Fruit fly (Drosophila melanogaster) whole organism, embryonic: ENCODE data around the gene Orct2.

Source experiments
- C15 ChIP-seq: fragments of 200-800 bp; sonication (Bioruptor generic); IDR thresholded peaks from 3 replicates; pipeline ENCODE4 v1.3.6; 2022; ENCODE audit warnings: missing biosample characterization, missing genetic modification characterization
- CG10209 ChIP-seq: fragments of 200-800 bp; sonication (Bioruptor generic); optimal IDR thresholded peaks from 3 replicates; lab custom pipeline; 2017; ENCODE audit warnings: missing biosample characterization, mild to moderate bottlenecking, missing genetic modification characterization, missing genetic modification reagents
- CG10431 ChIP-seq: fragments of 200-800 bp; sonication (Bioruptor generic); optimal IDR thresholded peaks from 3 replicates; lab custom pipeline; 2018; ENCODE audit warnings: missing biosample characterization, mild to moderate bottlenecking, missing genetic modification characterization
- CG10654 ChIP-seq: fragments of 200-800 bp; sonication (Bioruptor generic); optimal IDR thresholded peaks from 2 replicates; lab custom pipeline; 2016; ENCODE audit warnings: missing biosample characterization, missing genetic modification characterization
- CG13287 ChIP-seq: fragments of 200-800 bp; sonication (Bioruptor generic); IDR thresholded peaks from 2 replicates; pipeline ENCODE4 v1.3.6; 2022; ENCODE audit warnings: missing biosample characterization, missing genetic modification characterization; ENCODE audit not compliant: partially characterized antibody
- CG15269 ChIP-seq: fragments of 200-800 bp; sonication (Bioruptor generic); optimal IDR thresholded peaks from 2 replicates; lab custom pipeline; 2018; ENCODE audit warnings: missing biosample characterization, mild to moderate bottlenecking, missing genetic modification characterization, moderate library complexity
- CG17385 ChIP-seq: fragments of 200-800 bp; sonication (Bioruptor generic); optimal IDR thresholded peaks from 3 replicates; lab custom pipeline; 2018; ENCODE audit warnings: missing biosample characterization, mild to moderate bottlenecking, missing genetic modification characterization
- CG30403 ChIP-seq: fragments of 200-800 bp; sonication (Bioruptor generic); optimal IDR thresholded peaks from 3 replicates; lab custom pipeline; 2016; ENCODE audit warnings: missing biosample characterization, missing genetic modification characterization
- CG7963 ChIP-seq: fragments of 200-800 bp; sonication (Bioruptor generic); IDR thresholded peaks from 3 replicates; pipeline ENCODE4 v1.3.6; 2022; ENCODE audit warnings: missing biosample characterization, missing genetic modification characterization; ENCODE audit not compliant: partially characterized antibody
- CG8765 ChIP-seq: fragments of 200-800 bp; sonication (Bioruptor generic); IDR thresholded peaks from 2 replicates; pipeline ENCODE4 v1.3.6; 2022; ENCODE audit warnings: missing biosample characterization, missing genetic modification characterization
- CG9215 ChIP-seq: fragments of 200-800 bp; sonication (Bioruptor generic); IDR thresholded peaks from 2 replicates; pipeline ENCODE4 v1.3.6; 2022; ENCODE audit warnings: missing biosample characterization, missing genetic modification characterization
- CG9437 ChIP-seq: fragments of 200-800 bp; sonication (Bioruptor generic); optimal IDR thresholded peaks from 2 replicates; lab custom pipeline; 2018; ENCODE audit warnings: missing biosample characterization, mild to moderate bottlenecking, missing genetic modification characterization
- Chrac-16 ChIP-seq: fragments of 200-800 bp; sonication (Bioruptor generic); optimal IDR thresholded peaks from 3 replicates; lab custom pipeline; 2016; ENCODE audit warnings: missing biosample characterization, missing genetic modification characterization
- D19B ChIP-seq: fragments of 200-800 bp; sonication (Bioruptor generic); optimal IDR thresholded peaks from 2 replicates; lab custom pipeline; 2017; ENCODE audit warnings: missing biosample characterization, mild to moderate bottlenecking, missing genetic modification characterization
- Dll ChIP-seq: fragments of 200-800 bp; sonication (Bioruptor generic); IDR thresholded peaks from 4 replicates; pipeline ENCODE4 v1.3.6; 2022; ENCODE audit warnings: missing biosample characterization, missing genetic modification characterization; ENCODE audit not compliant: partially characterized antibody
- Elba2 ChIP-seq: fragments of 200-800 bp; sonication (Bioruptor generic); optimal IDR thresholded peaks from 3 replicates; lab custom pipeline; 2016; ENCODE audit warnings: missing biosample characterization, missing genetic modification characterization
- Ets65A ChIP-seq: fragments of 200-800 bp; sonication (Bioruptor generic); peaks from one replicate; lab custom pipeline; 2016; ENCODE audit warnings: missing biosample characterization, missing genetic modification characterization
- Med ChIP-seq: fragments of 200-800 bp; sonication (Bioruptor generic); peaks from one replicate; lab custom pipeline; 2016; ENCODE audit warnings: missing biosample characterization, missing genetic modification characterization, mild to moderate bottlenecking, inconsistent platforms, moderate library complexity
- Mes4 ChIP-seq: fragments of 200-800 bp; sonication (Bioruptor generic); optimal IDR thresholded peaks from 2 replicates; lab custom pipeline; 2016; ENCODE audit warnings: missing biosample characterization, missing genetic modification characterization
- Myb ChIP-seq: fragments of 200-800 bp; sonication (Bioruptor generic); optimal IDR thresholded peaks from 2 replicates; lab custom pipeline; 2016; ENCODE audit warnings: missing biosample characterization, missing genetic modification characterization
- PHDP ChIP-seq: fragments of 200-800 bp; sonication (Bioruptor generic); optimal IDR thresholded peaks from 3 replicates; lab custom pipeline; 2018; ENCODE audit warnings: missing biosample characterization, mild to moderate bottlenecking, missing genetic modification characterization, moderate library complexity
- Pdp1 ChIP-seq, 2 experiments: fragments of 200-800 bp; sonication (Bioruptor generic); optimal IDR thresholded peaks; 3 replicates each; lab custom pipeline; 2016; ENCODE audit warnings: missing biosample characterization in 2 of 2, missing genetic modification characterization in 2 of 2, mild to moderate bottlenecking in 1 of 2, moderate library complexity in 1 of 2
- Sin3A ChIP-seq: fragments of >200 bp; optimal IDR thresholded peaks from 2 replicates; lab custom pipeline; 2018
- Spps ChIP-seq: fragments of 200-800 bp; sonication (Bioruptor generic); optimal IDR thresholded peaks from 2 replicates; lab custom pipeline; 2018; ENCODE audit warnings: missing biosample characterization, mild to moderate bottlenecking, missing genetic modification characterization
- Sry-β ChIP-seq: fragments of 200-800 bp; sonication (Bioruptor generic); optimal IDR thresholded peaks from 2 replicates; lab custom pipeline; 2018; ENCODE audit warnings: missing biosample characterization, mild to moderate bottlenecking, missing genetic modification characterization, moderate library complexity
- TFAM ChIP-seq: fragments of 200-800 bp; sonication (Bioruptor generic); optimal IDR thresholded peaks from 2 replicates; lab custom pipeline; 2017; ENCODE audit warnings: missing biosample characterization, missing genetic modification characterization, inconsistent platforms
- Taf1 ChIP-seq: fragments of 200-800 bp; sonication (Bioruptor generic); IDR thresholded peaks from 2 replicates; pipeline ENCODE4 v1.3.6; 2022; ENCODE audit warnings: missing biosample characterization, missing genetic modification characterization
- chif ChIP-seq, 2 experiments: fragments of 200-800 bp; sonication (Bioruptor generic); optimal IDR thresholded peaks; 3 replicates each; lab custom pipeline; 2016; ENCODE audit warnings: missing biosample characterization in 2 of 2, missing genetic modification characterization in 2 of 2
- chm ChIP-seq: fragments of 200-800 bp; sonication (Bioruptor generic); IDR thresholded peaks from 2 replicates; pipeline ENCODE4 v1.3.6; 2022; ENCODE audit warnings: missing biosample characterization, missing genetic modification characterization
- cwo ChIP-seq: fragments of 200-800 bp; sonication (Bioruptor generic); optimal IDR thresholded peaks from 3 replicates; lab custom pipeline; 2017; ENCODE audit warnings: missing biosample characterization, missing genetic modification characterization, mild to moderate bottlenecking, moderate library complexity, missing genetic modification reagents
- dm ChIP-seq: fragments of 200-800 bp; sonication (Bioruptor generic); optimal IDR thresholded peaks from 3 replicates; lab custom pipeline; 2016; ENCODE audit warnings: missing biosample characterization, missing genetic modification characterization
- en ChIP-seq: fragments of 200-800 bp; sonication (Bioruptor generic); optimal IDR thresholded peaks from 2 replicates; lab custom pipeline; 2016; ENCODE audit warnings: missing biosample characterization, missing genetic modification characterization
- gem ChIP-seq: fragments of 200-800 bp; sonication (Bioruptor generic); optimal IDR thresholded peaks from 2 replicates; lab custom pipeline; 2019; ENCODE audit warnings: missing biosample characterization, mild to moderate bottlenecking, missing genetic modification characterization, moderate library complexity
- hb ChIP-seq: fragments of 200-800 bp; sonication (Bioruptor generic); IDR thresholded peaks from 3 replicates; pipeline ENCODE4 v1.3.6; 2022; ENCODE audit warnings: missing biosample characterization, missing genetic modification characterization; ENCODE audit not compliant: partially characterized antibody
- jumu ChIP-seq: fragments of 200-800 bp; sonication (Bioruptor generic); optimal IDR thresholded peaks from 3 replicates; lab custom pipeline; 2016; ENCODE audit warnings: missing biosample characterization, missing genetic modification characterization
- kah ChIP-seq: fragments of 200-800 bp; sonication (Bioruptor generic); optimal IDR thresholded peaks from 2 replicates; lab custom pipeline; 2018; ENCODE audit warnings: missing biosample characterization, mild to moderate bottlenecking, missing genetic modification characterization
- mld ChIP-seq: fragments of 200-800 bp; sonication (Bioruptor generic); IDR thresholded peaks from 3 replicates; pipeline ENCODE4 v1.3.6; 2022; ENCODE audit warnings: missing biosample characterization, missing genetic modification characterization; ENCODE audit not compliant: partially characterized antibody
- salm ChIP-seq: fragments of 200-800 bp; sonication (Bioruptor generic); optimal IDR thresholded peaks from 2 replicates; lab custom pipeline; 2018; ENCODE audit warnings: missing biosample characterization, mild to moderate bottlenecking, missing genetic modification characterization
- sd ChIP-seq: fragments of 200-800 bp; sonication (Bioruptor generic); optimal IDR thresholded peaks from 3 replicates; lab custom pipeline; 2018; ENCODE audit warnings: missing biosample characterization, mild to moderate bottlenecking, missing genetic modification characterization, moderate library complexity
- sens-2 ChIP-seq: fragments of 200-800 bp; sonication (Bioruptor generic); IDR thresholded peaks from 2 replicates; pipeline ENCODE4 v1.3.6; 2022; ENCODE audit warnings: missing biosample characterization, missing genetic modification characterization
- slp2 ChIP-seq: fragments of 200-800 bp; sonication (Bioruptor generic); optimal IDR thresholded peaks from 2 replicates; lab custom pipeline; 2016; ENCODE audit warnings: missing biosample characterization, missing genetic modification characterization
- sqz ChIP-seq: fragments of 200-800 bp; sonication (Bioruptor generic); optimal IDR thresholded peaks from 3 replicates; lab custom pipeline; 2018; ENCODE audit warnings: missing biosample characterization, mild to moderate bottlenecking, missing genetic modification characterization
- stwl ChIP-seq: fragments of 200-800 bp; sonication (Bioruptor generic); optimal IDR thresholded peaks from 3 replicates; lab custom pipeline; 2018; ENCODE audit warnings: missing biosample characterization, mild to moderate bottlenecking, missing genetic modification characterization, moderate library complexity
- twi ChIP-seq: fragments of 200-800 bp; optimal IDR thresholded peaks from 2 replicates; lab custom pipeline; 2019; ENCODE audit warnings: missing biosample characterization, mild to moderate bottlenecking, missing genetic modification characterization, moderate library complexity
- wek ChIP-seq: fragments of 200-800 bp; sonication (Bioruptor generic); optimal IDR thresholded peaks from 3 replicates; lab custom pipeline; 2018; ENCODE audit warnings: missing biosample characterization, mild to moderate bottlenecking, missing genetic modification characterization, moderate library complexity
- yki ChIP-seq: fragments of >200 bp; optimal IDR thresholded peaks from 3 replicates; lab custom pipeline; 2018
- zen ChIP-seq: fragments of 200-800 bp; sonication (Bioruptor generic); optimal IDR thresholded peaks from 3 replicates; lab custom pipeline; 2018; ENCODE audit warnings: missing biosample characterization, mild to moderate bottlenecking, missing genetic modification characterization, moderate library complexity

The Orct2 gene

DNA sequence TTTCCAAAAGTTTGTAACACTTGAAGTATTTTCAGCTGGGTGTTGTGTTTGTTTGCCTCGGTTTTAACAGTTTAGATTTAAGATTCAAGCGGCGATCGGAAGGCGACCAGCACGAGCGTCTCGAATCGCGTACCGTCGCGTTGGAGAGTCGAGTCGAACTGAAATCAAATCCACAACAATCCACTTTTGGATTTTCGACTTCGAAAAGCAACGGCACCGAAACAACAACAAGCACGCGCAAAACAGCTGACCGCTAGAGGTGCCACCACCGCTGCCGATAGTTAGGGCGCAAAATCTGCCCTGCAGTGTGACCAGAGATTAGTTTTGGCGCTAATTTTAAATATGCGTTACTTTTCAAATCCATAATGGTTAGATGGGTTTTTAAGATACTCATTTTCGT, 1.8 kb upstream of the Orct2 start, which contains the start of gene jar (continued):
- TF ChIP-seq CG13287 (GFP tag; lab: Robert Waterston, UW), result peak; percentile 95
- TF ChIP-seq jumu (GFP tag; lab: Kevin White, UChicago), result no peak
- TF ChIP-seq C15 (GFP tag; lab: Robert Waterston, UW), result no peak
- peak; percentile 36 for TF ChIP-seq dm (GFP tag; lab: Kevin White, UChicago)
- TF ChIP-seq CG30403, result no peak
- TF ChIP-seq CG8765 (GFP tag; lab: Robert Waterston, UW), result peak; percentile 40; the same call in 1 of the 2 replicates
- peak; percentile 35 for TF ChIP-seq stwl
- peak; percentile 24 for TF ChIP-seq salm (tag; lab: Kevin White, UChicago)
- TF ChIP-seq CG7963 (GFP tag; lab: Robert Waterston, UW), result peak; percentile 46; the same call in 1 of the 3 replicates
- TF ChIP-seq PHDP (tag; lab: Kevin White, UChicago), result peak; percentile 46
- no peak for TF ChIP-seq slp2
- TF ChIP-seq sens-2 (GFP tag; lab: Robert Waterston, UW), result peak; percentile 67

DNA sequence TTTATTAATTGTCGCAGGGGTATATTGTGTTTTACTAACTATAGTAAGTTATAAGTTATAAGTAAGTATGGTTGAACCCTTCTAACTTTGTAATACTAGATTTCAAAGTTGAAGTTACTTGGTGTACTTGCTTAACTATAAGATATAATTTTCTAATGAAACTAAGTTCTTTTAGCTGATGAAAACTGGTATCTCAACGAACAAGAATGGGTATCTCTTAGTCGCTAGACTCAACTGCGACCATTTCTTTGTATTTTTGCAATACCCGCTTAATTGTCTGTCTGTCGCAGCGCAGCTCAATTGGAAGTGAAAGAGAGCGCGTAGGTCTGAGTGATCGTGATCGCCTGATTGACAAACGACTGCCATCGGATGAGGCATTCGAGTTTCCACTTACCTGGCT, 597 bp upstream of the Orct2 start:
- 0 out of 3 replicates have a peak, but pooled peaks have one; percentile 43 for TF ChIP-seq mld
- no peak for TF ChIP-seq en (GFP tag; lab: Kevin White, UChicago)
- TF ChIP-seq zen (tag; lab: Kevin White, UChicago), result peak; percentile 17
- no peak for TF ChIP-seq twi (tag; lab: Kevin White, UChicago)
- TF ChIP-seq gem, result peak; percentile 15
- peak; percentile 67 for TF ChIP-seq D19B (GFP tag; lab: Kevin White, UChicago)
- no peak for TF ChIP-seq Chrac-16
- TF ChIP-seq Elba2 (GFP tag; lab: Kevin White, UChicago), result peak; percentile 48
- no peak for TF ChIP-seq CG15269 (tag; lab: Kevin White, UChicago)
- TF ChIP-seq Med, result no peak

DNA sequence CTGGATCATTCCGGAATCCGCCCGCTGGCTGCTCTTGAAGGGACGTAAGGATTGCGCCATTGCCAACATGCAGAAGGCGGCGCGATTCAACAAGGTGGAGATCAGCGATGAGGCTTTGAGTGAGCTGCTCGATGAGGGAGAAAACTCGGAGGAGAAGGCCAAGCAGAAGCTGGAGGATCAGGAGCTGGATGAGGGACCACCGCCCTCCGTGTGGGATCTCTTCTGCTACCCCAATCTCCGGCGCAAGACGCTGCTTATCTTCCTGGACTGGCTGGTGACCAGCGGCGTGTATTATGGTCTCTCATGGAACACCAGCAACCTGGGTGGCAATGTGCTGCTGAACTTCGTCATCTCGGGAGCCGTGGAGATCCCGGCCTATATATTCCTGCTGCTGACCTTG, 1.4 kb downstream of the Orct2 start:
- no peak for TF ChIP-seq hb (GFP tag; lab: Robert Waterston, UW)
- TF ChIP-seq Ets65A (GFP tag; lab: Kevin White, UChicago), result peak; percentile 46
- no peak for TF ChIP-seq C15 (GFP tag; lab: Robert Waterston, UW)
- peak; percentile 11 for TF ChIP-seq Med

DNA sequence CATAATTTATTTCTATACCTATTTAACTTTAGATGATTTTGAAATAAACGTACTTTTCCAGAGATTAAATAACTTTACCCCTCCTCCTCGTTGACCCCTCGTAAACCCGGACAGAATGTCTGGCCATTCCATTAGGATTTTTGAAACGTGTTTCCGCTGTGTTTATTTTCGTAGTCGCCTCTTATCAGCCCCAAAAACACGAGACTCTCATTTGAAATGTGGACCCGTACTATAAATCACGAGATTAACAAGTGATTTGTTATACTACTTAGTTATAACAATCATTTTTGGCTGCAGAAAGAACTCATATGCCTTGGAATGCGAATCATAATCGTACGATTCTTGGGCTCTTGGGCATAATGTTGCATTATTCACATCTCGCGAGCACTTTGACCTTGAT, 2.6 kb downstream of the Orct2 start:
- TF ChIP-seq kah (GFP tag; lab: Kevin White, UChicago) (no peak), CG17385 (GFP tag; lab: Kevin White, UChicago) (no peak), Sry-β (GFP tag; lab: Kevin White, UChicago) (no peak), CG9437 (GFP tag; lab: Kevin White, UChicago) (no peak), CG10431 (GFP tag; lab: Kevin White, UChicago) (no peak), cwo (peak; percentile 96), chm (no peak), Spps (no peak), Dll (GFP tag; lab: Robert Waterston, UW) (no peak), Myb (GFP tag; lab: Kevin White, UChicago) (no peak), TFAM (GFP tag; lab: Kevin White, UChicago) (no peak), Taf1 (GFP tag; lab: Robert Waterston, UW) (no peak), sqz (GFP tag; lab: Kevin White, UChicago) (no peak), chif (GFP tag; optimal IDR thresholded peaks at IDR 0.05; lab: Kevin White, UChicago) (no peak), Sin3A (no peak), Mes4 (GFP tag; lab: Kevin White, UChicago) (no peak), sd (peak; percentile 9), yki (no peak), Pdp1 (GFP tag; optimal IDR thresholded peaks at IDR 0.05; lab: Kevin White, UChicago) (peak in 1 of 2 experiments; percentile 44), CG10654 (GFP tag; lab: Kevin White, UChicago) (no peak), dm (GFP tag; lab: Kevin White, UChicago) (no peak), CG10209 (no peak), CG9215 (no peak), wek (GFP tag; lab: Kevin White, UChicago) (no peak)
